Worm (Caenorhabditis elegans) whole organism, mixed stage, embryonic: ENCODE results near the gene str-233.

ENCODE experiments used
- mep-1 ChIP-seq: fragments of 150-350 bp; optimal IDR thresholded peaks from 2 replicates; lab custom pipeline; 2017; ENCODE audit warnings: missing biosample characterization, missing genetic modification reagents, missing genetic modification characterization, inconsistent platforms
- nhr-2 ChIP-seq: fragments of 150-350 bp; optimal IDR thresholded peaks from 2 replicates; lab custom pipeline; 2014; ENCODE audit warnings: missing biosample characterization, missing genetic modification characterization
- nhr-76 ChIP-seq: sonication (generic microtip); optimal IDR thresholded peaks from 2 replicates; lab custom pipeline; 2017; ENCODE audit warnings: missing biosample characterization, missing genetic modification characterization
- sptf-1 ChIP-seq: sonication (generic microtip); optimal IDR thresholded peaks from 2 replicates; lab custom pipeline; 2017; ENCODE audit warnings: mild to moderate bottlenecking, missing genetic modification characterization, moderate library complexity, missing compliant biosample characterization
- unc-120 ChIP-seq: sonication (generic microtip); optimal IDR thresholded peaks from 2 replicates; lab custom pipeline; 2017; ENCODE audit warnings: missing genetic modification characterization, missing compliant biosample characterization; ENCODE audit not compliant: poor library complexity, severe bottlenecking
- unc-62 ChIP-seq: fragments of 150-350 bp; optimal IDR thresholded peaks from 2 replicates; lab custom pipeline; 2014; ENCODE audit warnings: missing biosample characterization, missing genetic modification reagents, missing genetic modification characterization

DNA sequence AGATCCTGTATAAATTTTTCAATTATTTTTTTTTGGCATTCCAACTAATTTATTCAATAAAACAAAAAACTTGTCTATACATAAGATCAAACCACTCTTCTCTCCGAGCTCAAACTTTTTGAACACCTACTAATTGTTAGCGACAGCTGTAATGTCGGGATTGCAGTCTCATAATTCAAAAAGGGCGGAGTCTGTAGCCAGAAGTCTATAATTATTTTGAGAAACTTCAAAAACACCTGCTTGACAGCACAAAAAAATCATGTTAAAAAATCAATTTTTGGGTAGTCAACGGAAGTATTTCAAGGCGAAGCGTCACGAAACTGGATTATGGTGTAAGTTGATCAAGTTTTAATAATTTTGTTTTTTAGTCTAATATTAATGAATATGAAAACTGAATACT, 10.6 kb upstream of the str-233 start, which contains the start of gene srx-44:
- TF ChIP-seq nhr-76 (no peak), nhr-2 (tag; lab: Kevin White, UChicago) (no peak), unc-120 (tag; lab: Kevin White, UChicago) (no peak), unc-62 (no peak), mep-1 (no peak), sptf-1 (no peak)
